Worm (Caenorhabditis elegans) whole organism, midembryonic: ENCODE results near the gene lsy-2.

Experiments
- flt-1 ChIP-seq: fragments of 200-800 bp; sonication (Bioruptor generic); IDR thresholded peaks from 2 replicates; pipeline ENCODE4 v1.3.6; 2022; ENCODE audit warnings: missing genetic modification characterization, missing compliant biosample characterization
- med-1 ChIP-seq: sonication (generic microtip); optimal IDR thresholded peaks from 2 replicates; lab custom pipeline; 2017; ENCODE audit warnings: missing genetic modification characterization, mild to moderate bottlenecking, missing compliant biosample characterization, antibody characterized with exemption, missing genetic modification reagents; ENCODE audit not compliant: insufficient read depth

- no peak for TF ChIP-seq flt-1
- no peak for TF ChIP-seq med-1 (GFP tag; lab: Kevin White, UChicago)
Measured at ce11 chrX:2116304-2116867, 26.9 kb downstream of the lsy-2 start.
